Worm (Caenorhabditis elegans) whole organism, L1 larva: ENCODE measurements around the gene idpb-1.

Source experiments
- elt-3 ChIP-seq, 6 experiments: fragments of 150-350 bp in 1 of 6; sonication (generic microtip); optimal IDR thresholded peaks; 2 replicates each; lab custom pipeline; 2017 to 2018; ENCODE audit warnings: missing biosample characterization in 6 of 6, missing genetic modification characterization in 6 of 6, inconsistent platforms in 1 of 6
- lir-3 ChIP-seq: sonication (generic microtip); optimal IDR thresholded peaks from 2 replicates; lab custom pipeline; 2016; ENCODE audit warnings: mild to moderate bottlenecking, missing genetic modification characterization, moderate library complexity, missing compliant biosample characterization; ENCODE audit not compliant: poor library complexity
- nhr-11 ChIP-seq: fragments of 150-350 bp; optimal IDR thresholded peaks from 2 replicates; lab custom pipeline; 2014; ENCODE audit warnings: missing biosample characterization, missing genetic modification characterization
- nhr-90 ChIP-seq: sonication (generic microtip); optimal IDR thresholded peaks from 2 replicates; lab custom pipeline; 2016; ENCODE audit warnings: mild to moderate bottlenecking, missing genetic modification characterization, missing compliant biosample characterization; ENCODE audit not compliant: poor library complexity

DNA sequence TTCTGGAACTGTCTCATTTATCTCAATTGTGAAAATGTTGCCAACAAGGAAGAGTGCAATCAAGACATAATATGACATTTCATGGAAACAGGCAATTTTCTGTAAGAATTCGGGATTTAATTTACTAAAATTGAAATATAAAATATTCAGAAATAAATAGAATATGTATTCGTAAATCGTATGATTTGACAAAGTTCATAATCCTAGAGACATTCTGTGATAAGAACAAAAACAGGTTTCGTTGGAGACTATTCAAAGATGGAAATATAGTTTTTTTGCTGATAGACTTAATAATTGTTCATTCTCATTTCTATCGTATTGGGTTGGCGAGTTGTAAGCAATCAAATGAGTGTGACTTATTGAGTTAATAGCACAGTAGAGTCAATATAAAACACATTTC, 43.7 kb upstream of the idpb-1 start, which contains the start of gene C27A2.12:
- TF ChIP-seq elt-3 (tag; optimal IDR thresholded peaks at IDR 0.05; lab: Kevin White, UChicago) (no peak), nhr-90 (tag; lab: Kevin White, UChicago) (no peak), nhr-11 (tag; lab: Kevin White, UChicago) (no peak), lir-3 (tag; lab: Kevin White, UChicago) (no peak)
